Worm (Caenorhabditis elegans) whole organism, early embryonic: ENCODE results near the gene icl-1.

Experiments
- F13C5.2 ChIP-seq: sonication (generic microtip); optimal IDR thresholded peaks from 2 replicates; lab custom pipeline; 2017; ENCODE audit warnings: mild to moderate bottlenecking, missing genetic modification characterization, inconsistent platforms, missing compliant biosample characterization
- ama-1 ChIP-seq: fragments of 150-350 bp; optimal IDR thresholded peaks from 2 replicates; lab custom pipeline; 2014
- ceh-13 ChIP-seq: fragments of 200-800 bp; sonication (Bioruptor generic); optimal IDR thresholded peaks from 2 replicates; lab custom pipeline; 2018; ENCODE audit warnings: mild to moderate bottlenecking, missing genetic modification characterization, missing compliant biosample characterization
- ceh-36 ChIP-seq: sonication (generic microtip); optimal IDR thresholded peaks from 2 replicates; lab custom pipeline; 2016; ENCODE audit warnings: missing genetic modification characterization, inconsistent platforms, missing compliant biosample characterization
- ets-7 ChIP-seq: sonication (generic microtip); optimal IDR thresholded peaks from 2 replicates; lab custom pipeline; 2016; ENCODE audit warnings: missing genotype, missing genetic modification characterization, missing compliant biosample characterization
- flt-1 ChIP-seq: fragments of 200-800 bp; sonication (Bioruptor generic); IDR thresholded peaks from 2 replicates; pipeline ENCODE4 v1.3.6; 2022; ENCODE audit warnings: missing genetic modification characterization, missing compliant biosample characterization
- hmg-4 ChIP-seq: fragments of 200-800 bp; sonication (Bioruptor generic); optimal IDR thresholded peaks from 2 replicates; lab custom pipeline; 2018; ENCODE audit warnings: mild to moderate bottlenecking, missing genetic modification characterization, missing compliant biosample characterization
- hnd-1 ChIP-seq: sonication (generic microtip); optimal IDR thresholded peaks from 2 replicates; lab custom pipeline; 2016; ENCODE audit warnings: missing genetic modification characterization, missing compliant biosample characterization
- sea-1 ChIP-seq: fragments of 200-800 bp; sonication (Bioruptor generic); conservative IDR thresholded peaks from 2 replicates; pipeline ENCODE4 v1.3.6; 2022; ENCODE audit warnings: missing genetic modification characterization, missing compliant biosample characterization
- tbx-11 ChIP-seq: fragments of 200-800 bp; sonication (Bioruptor generic); IDR thresholded peaks from 2 replicates; pipeline ENCODE4 v1.3.6; 2022; ENCODE audit warnings: missing genetic modification characterization, missing compliant biosample characterization
- tbx-37 ChIP-seq: fragments of 200-800 bp; sonication (Bioruptor generic); conservative IDR thresholded peaks from 2 replicates; pipeline ENCODE4 v1.3.6; 2022; ENCODE audit warnings: missing genetic modification reagents, missing genetic modification characterization, missing compliant biosample characterization
- tra-4 ChIP-seq: sonication (generic microtip); optimal IDR thresholded peaks from 2 replicates; lab custom pipeline; 2017; ENCODE audit warnings: missing genetic modification characterization, missing compliant biosample characterization

- TF ChIP-seq hmg-4 (no peak), hnd-1 (no peak), F13C5.2 (tag; lab: Kevin White, UChicago) (no peak), ceh-36 (tag; lab: Kevin White, UChicago) (no peak), tbx-37 (GFP tag; lab: Robert Waterston, UW) (no peak), sea-1 (no peak), ceh-13 (GFP tag; lab: Kevin White, UChicago) (no peak), flt-1 (GFP tag; lab: Robert Waterston, UW) (no peak), ets-7 (tag; lab: Kevin White, UChicago) (no peak), tra-4 (tag; lab: Kevin White, UChicago) (no peak), ama-1 (lab: Kevin White, UChicago) (no peak), tbx-11 (GFP tag; lab: Robert Waterston, UW) (no peak)
These were observed 4.9 kb downstream of the icl-1 start for ce11 chrV:722889-723288.
